Fruit fly (Drosophila melanogaster) S2 (cell line): ENCODE data around the gene mtTFB1.

Experiments
- CG8478 ChIP-seq: fragments of >200 bp; optimal IDR thresholded peaks from 2 replicates; lab custom pipeline; 2018
- CTCF ChIP-seq, 2 experiments: fragments of >200 bp; optimal IDR thresholded peaks; 2 replicates each; lab custom pipeline; 2018

DNA sequence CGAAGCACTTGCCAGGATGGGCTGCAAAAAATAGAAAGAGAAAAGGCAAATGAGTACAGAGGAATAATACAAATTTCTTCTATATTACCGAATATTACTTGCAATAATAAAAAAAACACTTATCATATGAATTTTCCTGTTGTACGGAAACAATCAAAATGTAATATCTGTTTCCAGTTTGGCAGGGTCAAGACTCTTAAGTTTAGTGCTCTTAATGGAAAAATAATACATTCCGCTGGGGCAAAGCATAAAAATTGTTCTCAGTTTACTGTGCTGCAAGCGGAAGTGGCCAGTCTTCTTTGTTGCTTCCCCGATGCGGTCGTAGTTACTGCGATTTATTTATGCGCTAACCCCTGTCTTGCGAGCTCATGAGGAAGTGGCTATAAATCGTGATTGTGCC is 4.1 kb downstream of the mtTFB1 start:
- TF ChIP-seq CG8478 (no peak), CTCF (optimal IDR thresholded peaks at IDR 0.05; lab: Kevin White, UChicago) (no peak)
